Worm (Caenorhabditis elegans) whole organism, L1 larva: ENCODE data around the gene ZK1236.9.

Source experiments
- aly-2 ChIP-seq: fragments of 150-350 bp; optimal IDR thresholded peaks from 2 replicates; lab custom pipeline; 2014; ENCODE audit warnings: missing biosample characterization, missing genetic modification characterization
- zip-4 ChIP-seq: fragments of 200-800 bp; sonication (Bioruptor generic); optimal IDR thresholded peaks from 2 replicates; lab custom pipeline; 2018; ENCODE audit warnings: mild to moderate bottlenecking, missing genetic modification characterization, moderate library complexity, missing compliant biosample characterization

DNA sequence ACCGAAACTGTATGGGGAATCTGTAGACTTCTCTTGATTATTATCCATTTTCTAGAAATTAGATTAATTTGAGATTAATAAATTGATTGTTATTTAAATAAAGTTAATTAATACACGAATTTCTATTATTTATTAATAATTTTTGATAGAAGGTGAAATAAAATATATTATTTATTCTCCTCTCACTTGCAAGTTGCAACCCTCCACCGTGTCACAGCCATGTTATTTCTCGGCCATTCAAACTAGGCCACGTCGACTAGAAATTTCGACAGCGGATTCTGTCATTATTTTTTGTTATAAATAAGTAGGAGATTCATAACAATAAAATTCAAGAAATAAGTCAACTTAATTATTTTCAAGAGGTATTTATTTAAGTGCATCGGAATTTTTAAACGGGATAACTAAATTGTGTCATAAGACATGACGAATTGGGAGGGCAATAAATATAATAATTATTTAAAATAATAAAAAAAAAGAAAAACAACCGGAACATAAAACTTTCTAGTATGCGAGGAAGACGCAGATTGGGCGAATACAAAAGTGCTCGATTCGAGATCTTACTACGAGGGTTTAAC is 8.7 kb upstream of the ZK1236.9 start, which contains the start of gene ufbp-1:
- peak; percentile 5 for TF ChIP-seq zip-4 (GFP tag; lab: Kevin White, UChicago)
- peak; percentile 98 for TF ChIP-seq aly-2
